Fruit fly (Drosophila melanogaster) Kc167 (cell line): ENCODE results near the gene Mat89Ba.

Experiments used
- Sin3A ChIP-seq: fragments of >200 bp; optimal IDR thresholded peaks from 2 replicates; lab custom pipeline; 2018; ENCODE audit warnings: missing external identifiers
- psq ChIP-seq: fragments of >200 bp; optimal IDR thresholded peaks from 2 replicates; lab custom pipeline; 2017; ENCODE audit warnings: missing external identifiers
- ttk ChIP-seq: sonication (Bioruptor generic); optimal IDR thresholded peaks from 2 replicates; lab custom pipeline; 2017; ENCODE audit warnings: missing external identifiers

- TF ChIP-seq ttk (lab: Kevin White, UChicago) (no peak), Sin3A (lab: Kevin White, UChicago) (no peak), psq (lab: Kevin White, UChicago) (no peak)
These were observed 36.1 kb downstream of the Mat89Ba start for dm6 chr3R:16235941-16236712.
